Fruit fly (Drosophila melanogaster) whole organism, embryonic: ENCODE data around the gene Fbxl4.
A peak's percentile ranks its signal among the peaks of the same experiment; 100 is the strongest.

Source experiments
- Asciz ChIP-seq: fragments of 200-800 bp; sonication (Bioruptor generic); optimal IDR thresholded peaks from 2 replicates; lab custom pipeline; 2017; ENCODE audit warnings: missing biosample characterization, mild to moderate bottlenecking, missing genetic modification characterization, missing genetic modification reagents
- BEAF-32 ChIP-seq: fragments of 200-800 bp; sonication (Bioruptor generic); optimal IDR thresholded peaks from 3 replicates; lab custom pipeline; 2017; ENCODE audit warnings: missing biosample characterization, missing genetic modification characterization, mild to moderate bottlenecking, moderate library complexity, missing genetic modification reagents
- Bteb2 ChIP-seq: fragments of 200-800 bp; sonication (Bioruptor generic); optimal IDR thresholded peaks from 2 replicates; lab custom pipeline; 2016; ENCODE audit warnings: missing biosample characterization, missing genetic modification characterization
- CG12236 ChIP-seq: fragments of 200-800 bp; sonication (Bioruptor generic); optimal IDR thresholded peaks from 2 replicates; lab custom pipeline; 2016; ENCODE audit warnings: missing biosample characterization, missing genetic modification characterization
- CG12769 ChIP-seq: fragments of 200-800 bp; sonication (Bioruptor generic); optimal IDR thresholded peaks from 2 replicates; lab custom pipeline; 2019; ENCODE audit warnings: missing biosample characterization, mild to moderate bottlenecking, missing genetic modification characterization, moderate library complexity
- CG1529 ChIP-seq: fragments of 200-800 bp; sonication (Bioruptor generic); optimal IDR thresholded peaks from 3 replicates; lab custom pipeline; 2018; ENCODE audit warnings: missing biosample characterization, missing genetic modification characterization
- CG16813 ChIP-seq: fragments of 200-800 bp; sonication (Bioruptor generic); IDR thresholded peaks from 3 replicates; pipeline ENCODE4 v1.3.6; 2022; ENCODE audit warnings: missing biosample characterization, missing genetic modification characterization; ENCODE audit not compliant: partially characterized antibody
- CG2116 ChIP-seq: fragments of 200-800 bp; sonication (Bioruptor generic); optimal IDR thresholded peaks from 3 replicates; lab custom pipeline; 2018; ENCODE audit warnings: missing biosample characterization, mild to moderate bottlenecking, missing genetic modification characterization
- CG31365 ChIP-seq: fragments of 200-800 bp; sonication (Bioruptor generic); optimal IDR thresholded peaks from 2 replicates; lab custom pipeline; 2018; ENCODE audit warnings: missing biosample characterization, mild to moderate bottlenecking, missing genetic modification characterization
- CG3407 ChIP-seq: fragments of 200-800 bp; sonication (Bioruptor generic); optimal IDR thresholded peaks from 2 replicates; lab custom pipeline; 2018; ENCODE audit warnings: missing biosample characterization, mild to moderate bottlenecking, missing genetic modification characterization
- CG3995 ChIP-seq: fragments of 200-800 bp; sonication (Bioruptor generic); optimal IDR thresholded peaks from 3 replicates; lab custom pipeline; 2016; ENCODE audit warnings: missing biosample characterization, missing genetic modification characterization
- CG6683 ChIP-seq: fragments of 200-800 bp; sonication (Bioruptor generic); optimal IDR thresholded peaks from 2 replicates; lab custom pipeline; 2017; ENCODE audit warnings: missing biosample characterization, mild to moderate bottlenecking, missing genetic modification characterization, missing genetic modification reagents
- CG8290 ChIP-seq, 3 experiments: fragments of 200-800 bp; sonication (Bioruptor generic); optimal IDR thresholded peaks; 2 replicates each; lab custom pipeline; 2016 to 2019; ENCODE audit warnings: missing biosample characterization in 3 of 3, missing genetic modification characterization in 3 of 3, mild to moderate bottlenecking in 2 of 3, moderate library complexity in 1 of 3
- CG8478 ChIP-seq: fragments of >200 bp; optimal IDR thresholded peaks from 2 replicates; lab custom pipeline; 2018
- CG8944 ChIP-seq: fragments of 200-800 bp; sonication (Bioruptor generic); optimal IDR thresholded peaks from 3 replicates; lab custom pipeline; 2016; ENCODE audit warnings: missing biosample characterization, missing genetic modification characterization
- CG9817 ChIP-seq: fragments of 200-800 bp; sonication (Bioruptor generic); optimal IDR thresholded peaks from 2 replicates; lab custom pipeline; 2018; ENCODE audit warnings: missing biosample characterization, mild to moderate bottlenecking, missing genetic modification characterization, moderate library complexity
- D ChIP-seq, 2 experiments: fragments of 200-800 bp in 1 of 2; fragments of >200 bp in 1 of 2; sonication (Bioruptor generic) in 1 of 2; optimal IDR thresholded peaks; 2 replicates in 1 of 2; 3 replicates in 1 of 2; lab custom pipeline; 2017; ENCODE audit warnings: mild to moderate bottlenecking in 1 of 2, missing biosample characterization in 1 of 2, missing genetic modification characterization in 1 of 2, missing genetic modification reagents in 1 of 2
- Hsf ChIP-seq: fragments of 200-800 bp; sonication (Bioruptor generic); optimal IDR thresholded peaks from 3 replicates; lab custom pipeline; 2016; ENCODE audit warnings: missing biosample characterization, missing genetic modification characterization
- Pdp1 ChIP-seq, 2 experiments: fragments of 200-800 bp; sonication (Bioruptor generic); optimal IDR thresholded peaks; 3 replicates each; lab custom pipeline; 2016; ENCODE audit warnings: missing biosample characterization in 2 of 2, missing genetic modification characterization in 2 of 2, mild to moderate bottlenecking in 1 of 2, moderate library complexity in 1 of 2
- Side ChIP-seq: fragments of 200-800 bp; sonication (Bioruptor generic); optimal IDR thresholded peaks from 2 replicates; lab custom pipeline; 2016; ENCODE audit warnings: missing biosample characterization, missing genetic modification characterization
- Sin3A ChIP-seq: fragments of >200 bp; optimal IDR thresholded peaks from 2 replicates; lab custom pipeline; 2018
- Spps ChIP-seq: fragments of 200-800 bp; sonication (Bioruptor generic); optimal IDR thresholded peaks from 2 replicates; lab custom pipeline; 2018; ENCODE audit warnings: missing biosample characterization, mild to moderate bottlenecking, missing genetic modification characterization
- Sry-δ ChIP-seq: fragments of 200-800 bp; sonication (Bioruptor generic); optimal IDR thresholded peaks from 2 replicates; lab custom pipeline; 2016; ENCODE audit warnings: missing biosample characterization, missing genetic modification characterization
- YL-1 ChIP-seq: fragments of 200-800 bp; sonication (Bioruptor generic); optimal IDR thresholded peaks from 3 replicates; lab custom pipeline; 2017; ENCODE audit warnings: missing biosample characterization, mild to moderate bottlenecking, missing genetic modification characterization
- ab ChIP-seq: fragments of 200-800 bp; sonication (Bioruptor generic); optimal IDR thresholded peaks from 2 replicates; lab custom pipeline; 2016; ENCODE audit warnings: missing biosample characterization, missing genetic modification characterization
- bbx ChIP-seq: fragments of 200-800 bp; sonication (Bioruptor generic); IDR thresholded peaks from 2 replicates; pipeline ENCODE4 v1.3.6; 2022; ENCODE audit warnings: missing biosample characterization, missing genetic modification characterization; ENCODE audit not compliant: partially characterized antibody
- br ChIP-seq: fragments of >200 bp; optimal IDR thresholded peaks from 2 replicates; lab custom pipeline; 2017
- chm ChIP-seq: fragments of 200-800 bp; sonication (Bioruptor generic); IDR thresholded peaks from 2 replicates; pipeline ENCODE4 v1.3.6; 2022; ENCODE audit warnings: missing biosample characterization, missing genetic modification characterization
- chn ChIP-seq: fragments of 200-800 bp; sonication (Bioruptor generic); optimal IDR thresholded peaks from 2 replicates; lab custom pipeline; 2016; ENCODE audit warnings: missing biosample characterization, missing genetic modification characterization
- ftz-f1 ChIP-seq: fragments of 200-800 bp; sonication (Bioruptor generic); optimal IDR thresholded peaks from 2 replicates; lab custom pipeline; 2016; ENCODE audit warnings: missing biosample characterization, missing genetic modification characterization
- fu2 ChIP-seq: fragments of 200-800 bp; sonication (Bioruptor generic); optimal IDR thresholded peaks from 2 replicates; lab custom pipeline; 2016; ENCODE audit warnings: missing biosample characterization, missing genetic modification characterization
- gt ChIP-seq: fragments of 200-800 bp; sonication (Bioruptor generic); IDR thresholded peaks from 2 replicates; pipeline ENCODE4 v1.3.6; 2022; ENCODE audit warnings: missing biosample characterization, missing genetic modification characterization
- inv ChIP-seq: fragments of 200-800 bp; sonication (Bioruptor generic); IDR thresholded peaks from 2 replicates; pipeline ENCODE4 v1.3.6; 2022; ENCODE audit warnings: missing biosample characterization, missing genetic modification characterization; ENCODE audit not compliant: partially characterized antibody
- jumu ChIP-seq: fragments of 200-800 bp; sonication (Bioruptor generic); optimal IDR thresholded peaks from 3 replicates; lab custom pipeline; 2016; ENCODE audit warnings: missing biosample characterization, missing genetic modification characterization
- kay ChIP-seq: fragments of 200-800 bp; sonication (Bioruptor generic); optimal IDR thresholded peaks from 2 replicates; lab custom pipeline; 2016; ENCODE audit warnings: missing biosample characterization, missing genetic modification characterization
- mld ChIP-seq: fragments of 200-800 bp; sonication (Bioruptor generic); IDR thresholded peaks from 3 replicates; pipeline ENCODE4 v1.3.6; 2022; ENCODE audit warnings: missing biosample characterization, missing genetic modification characterization; ENCODE audit not compliant: partially characterized antibody
- phol ChIP-seq: fragments of 200-800 bp; sonication (Bioruptor generic); optimal IDR thresholded peaks from 3 replicates; lab custom pipeline; 2018; ENCODE audit warnings: missing biosample characterization, mild to moderate bottlenecking, missing genetic modification characterization, moderate library complexity
- pita ChIP-seq: fragments of 200-800 bp; sonication (Bioruptor generic); optimal IDR thresholded peaks from 2 replicates; lab custom pipeline; 2017; ENCODE audit warnings: missing biosample characterization, mild to moderate bottlenecking, missing genetic modification characterization
- pros ChIP-seq: fragments of 200-800 bp; sonication (Bioruptor generic); optimal IDR thresholded peaks from 3 replicates; lab custom pipeline; 2019; ENCODE audit warnings: missing biosample characterization, mild to moderate bottlenecking, missing genetic modification characterization, moderate library complexity
- ranshi ChIP-seq: fragments of 200-800 bp; sonication (Bioruptor generic); IDR thresholded peaks from 2 replicates; pipeline ENCODE4 v1.3.6; 2022; ENCODE audit warnings: missing biosample characterization, missing genetic modification characterization
- run ChIP-seq: fragments of 200-800 bp; sonication (Bioruptor generic); optimal IDR thresholded peaks from 3 replicates; lab custom pipeline; 2018; ENCODE audit warnings: missing biosample characterization, mild to moderate bottlenecking, missing genetic modification characterization
- scrt ChIP-seq: fragments of 200-800 bp; sonication (Bioruptor generic); optimal IDR thresholded peaks from 2 replicates; lab custom pipeline; 2018; ENCODE audit warnings: missing biosample characterization, mild to moderate bottlenecking, missing genetic modification characterization, moderate library complexity
- seq ChIP-seq: fragments of 200-800 bp; sonication (Bioruptor generic); IDR thresholded peaks from 2 replicates; pipeline ENCODE4 v1.3.6; 2022; ENCODE audit warnings: missing biosample characterization, missing genetic modification characterization
- sima ChIP-seq: fragments of 200-800 bp; sonication (Bioruptor generic); optimal IDR thresholded peaks from 2 replicates; lab custom pipeline; 2016; ENCODE audit warnings: missing biosample characterization, missing genetic modification characterization
- sna ChIP-seq: fragments of 200-800 bp; sonication (Bioruptor generic); IDR thresholded peaks from 2 replicates; pipeline ENCODE4 v1.3.6; 2022; ENCODE audit warnings: missing biosample characterization, missing genetic modification characterization; ENCODE audit not compliant: partially characterized antibody
- tll ChIP-seq, 2 experiments: fragments of 200-800 bp in 1 of 2; fragments of >200 bp in 1 of 2; sonication (Bioruptor generic) in 1 of 2; optimal IDR thresholded peaks; 2 replicates each; lab custom pipeline; 2017 to 2019; ENCODE audit warnings: missing biosample characterization in 2 of 2, missing genetic modification characterization in 2 of 2, mild to moderate bottlenecking in 1 of 2, moderate library complexity in 1 of 2
- unpg ChIP-seq: fragments of 200-800 bp; sonication (Bioruptor generic); optimal IDR thresholded peaks from 3 replicates; lab custom pipeline; 2018; ENCODE audit warnings: missing biosample characterization, mild to moderate bottlenecking, missing genetic modification characterization, moderate library complexity
- vnd ChIP-seq: fragments of 200-800 bp; sonication (Bioruptor generic); IDR thresholded peaks from 3 replicates; pipeline ENCODE4 v1.3.6; 2022; ENCODE audit warnings: missing biosample characterization, missing genetic modification characterization; ENCODE audit not compliant: partially characterized antibody
- wek ChIP-seq: fragments of 200-800 bp; sonication (Bioruptor generic); optimal IDR thresholded peaks from 3 replicates; lab custom pipeline; 2018; ENCODE audit warnings: missing biosample characterization, mild to moderate bottlenecking, missing genetic modification characterization, moderate library complexity

Fbxl4 gene

DNA sequence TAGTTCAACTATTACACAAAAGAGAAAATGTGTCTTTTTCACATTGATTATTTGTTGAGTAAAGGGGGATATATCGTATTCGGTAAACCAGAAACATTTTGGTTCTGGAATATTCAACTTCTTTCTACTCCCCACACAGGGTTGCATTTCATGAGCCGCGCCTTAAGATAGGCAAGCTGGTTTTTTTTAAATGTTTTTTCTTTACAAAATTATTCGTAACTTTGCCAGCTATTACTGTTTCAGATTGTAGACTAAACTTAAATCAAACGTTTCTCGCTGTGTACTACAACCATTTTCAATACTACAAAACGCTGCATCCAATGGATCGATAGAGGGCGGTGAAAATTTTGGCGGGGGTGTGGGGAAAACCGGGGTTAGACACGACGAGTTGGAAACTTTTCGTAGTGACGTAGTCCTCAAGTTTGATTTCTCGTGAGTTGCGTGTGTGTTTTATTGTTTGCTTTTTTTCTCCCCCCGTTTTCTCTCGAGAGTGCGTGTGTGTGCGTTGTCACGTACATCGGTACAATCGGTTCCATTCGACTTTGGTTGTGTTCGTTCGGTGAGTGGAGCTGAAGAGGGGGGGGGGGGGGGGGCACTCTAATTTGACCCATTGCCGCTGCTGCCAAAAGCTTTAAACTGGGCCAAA lies 24.1 kb downstream of the Fbxl4 start (continued):
- TF ChIP-seq CG1529 (GFP tag; lab: Kevin White, UChicago) (peak; percentile 15), D (optimal IDR thresholded peaks at IDR 0.05; lab: Kevin White, UChicago) (no peak), D (GFP tag; optimal IDR thresholded peaks at IDR 0.05; lab: Kevin White, UChicago) (no peak), chn (GFP tag; lab: Kevin White, UChicago) (no peak), YL-1 (no peak), gt (GFP tag; lab: Robert Waterston, UW) (no peak), pita (GFP tag; lab: Kevin White, UChicago) (no peak), CG8290 (GFP tag; optimal IDR thresholded peaks at IDR 0.05; lab: Kevin White, UChicago) (peak; percentile 88), CG8290 (tag; optimal IDR thresholded peaks at IDR 0.05; lab: Kevin White, UChicago) (peak; percentile 21 to 67), scrt (GFP tag; lab: Kevin White, UChicago) (no peak), vnd (GFP tag; lab: Robert Waterston, UW) (no peak), sima (GFP tag; lab: Kevin White, UChicago) (no peak), BEAF-32 (GFP tag; lab: Kevin White, UChicago) (no peak), pros (GFP tag; lab: Kevin White, UChicago) (no peak), CG8944 (GFP tag; lab: Kevin White, UChicago) (no peak), phol (tag; lab: Kevin White, UChicago) (peak; percentile 50), Spps (no peak), CG6683 (no peak), unpg (GFP tag; lab: Kevin White, UChicago) (peak; percentile 52), tll (GFP tag; optimal IDR thresholded peaks at IDR 0.05; lab: Kevin White, UChicago) (no peak), ftz-f1 (GFP tag; lab: Kevin White, UChicago) (no peak), kay (no peak), CG9817 (tag; lab: Kevin White, UChicago) (no peak), Pdp1 (GFP tag; optimal IDR thresholded peaks at IDR 0.05; lab: Kevin White, UChicago) (peak in 1 of 2 experiments; percentile 28), chm (GFP tag; lab: Robert Waterston, UW) (no peak), Bteb2 (no peak), run (no peak), Asciz (GFP tag; lab: Kevin White, UChicago) (no peak), fu2 (GFP tag; lab: Kevin White, UChicago) (no peak), jumu (no peak), Hsf (peak; percentile 18), wek (GFP tag; lab: Kevin White, UChicago) (no peak), CG2116 (GFP tag; lab: Kevin White, UChicago) (peak; percentile 95), CG3407 (GFP tag; lab: Kevin White, UChicago) (peak; percentile 24), CG12236 (GFP tag; lab: Kevin White, UChicago) (no peak), bbx (GFP tag; lab: Robert Waterston, UW) (no peak), Sry-δ (GFP tag; lab: Kevin White, UChicago) (peak; percentile 20), ranshi (GFP tag; lab: Robert Waterston, UW) (no peak), sna (GFP tag; lab: Robert Waterston, UW) (0 out of 2 replicates have a peak, but pooled peaks have one; percentile 24), inv (no peak), Sin3A (lab: Kevin White, UChicago) (no peak), CG31365 (tag; lab: Kevin White, UChicago) (no peak), Side (no peak), seq (peak; percentile 45; the same call in 1 of the 2 replicates), br (lab: Kevin White, UChicago) (no peak), ab (no peak), CG12769 (peak; percentile 26), CG8478 (lab: Kevin White, UChicago) (no peak), CG3995 (GFP tag; lab: Kevin White, UChicago) (no peak), CG16813 (GFP tag; lab: Robert Waterston, UW) (no peak), mld (GFP tag; lab: Robert Waterston, UW) (no peak)
